Worm (Caenorhabditis elegans): ENCODE results near the gene C07E3.9.

The C07E3.9 gene

DNA sequence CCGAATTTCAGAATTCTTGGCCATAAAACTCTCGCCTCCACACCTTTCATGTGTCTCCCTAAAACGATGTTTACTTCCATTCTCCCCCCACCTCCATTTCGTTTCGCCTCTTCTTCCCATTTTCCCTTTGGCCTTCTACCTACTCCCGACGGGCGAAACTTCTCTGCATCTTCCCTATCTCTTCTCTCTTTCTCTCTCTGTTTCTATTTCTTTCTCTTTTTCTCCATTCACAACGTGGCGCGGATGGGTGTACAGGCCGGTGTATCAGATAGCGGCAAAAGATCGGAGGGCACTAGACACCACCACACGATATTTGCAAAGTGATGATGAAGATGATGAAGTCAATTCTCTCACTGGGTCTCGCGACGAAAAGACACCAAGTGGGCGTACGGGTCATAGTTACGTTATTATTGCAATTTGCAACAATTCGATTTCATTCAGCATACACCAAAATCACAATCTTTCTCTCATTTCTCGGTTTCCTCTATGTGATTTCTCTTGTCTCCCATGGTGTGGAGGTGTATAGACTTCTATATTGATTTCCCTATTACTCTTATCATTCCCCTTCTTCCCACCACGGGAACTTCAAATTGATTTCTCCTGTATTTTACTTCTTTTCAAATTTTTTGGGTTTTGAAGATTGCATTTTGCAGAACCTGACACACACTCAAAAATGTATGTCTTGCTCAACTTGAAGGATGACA lies 34.3 kb downstream of the C07E3.9 start, which contains the start of gene ztf-27:
Gene ztf-27, plus strand, starts transcription at position 654 of the 704 bp plus-strand sequence.
- TF ChIP-seq ztf-29 (GFP tag; IDR thresholded peaks at IDR 0.05) (no peak), ztf-23 (GFP tag; IDR thresholded peaks at IDR 0.05) (no peak)

- TF ChIP-seq ztf-29 (GFP tag; IDR thresholded peaks at IDR 0.05), result no peak
- peak; percentile 58; the same call in 1 of the 2 replicates for TF ChIP-seq tab-1 (GFP tag; IDR thresholded peaks at IDR 0.05)
- TF ChIP-seq T22C8.4 (GFP tag; IDR thresholded peaks at IDR 0.05), result no peak
- peak; percentile 77 for TF ChIP-seq flt-1 (GFP tag; IDR thresholded peaks at IDR 0.05)
- TF ChIP-seq cog-1 (tag; optimal IDR thresholded peaks at IDR 0.05), result peak; percentile 35
- TF ChIP-seq ztf-23 (GFP tag; IDR thresholded peaks at IDR 0.05), result peak; percentile 67; the same call in 1 of the 2 replicates
- TF ChIP-seq med-1 (GFP tag; optimal IDR thresholded peaks at IDR 0.05; ENCODE audit: insufficient read depth), result peak; percentile 60
- 0 out of 2 replicates have a peak, but pooled peaks have one; percentile 30 for TF ChIP-seq klf-2 (GFP tag; conservative IDR thresholded peaks at IDR 0.05)
- TF ChIP-seq ref-1 (GFP tag; conservative IDR thresholded peaks at IDR 0.05), result 0 out of 2 replicates have a peak, but pooled peaks have one; percentile 17
Measured at ce11 chrII:10388041-10388706, 37.6 kb downstream of the C07E3.9 start.

ce11 chrII:10389038-10389437 lies 38.5 kb downstream of the C07E3.9 start:
- TF ChIP-seq T22C8.4 (GFP tag; IDR thresholded peaks at IDR 0.05), result no peak
- TF ChIP-seq cog-1 (tag; optimal IDR thresholded peaks at IDR 0.05), result no peak
- no peak for TF ChIP-seq tab-1 (GFP tag; IDR thresholded peaks at IDR 0.05)
- TF ChIP-seq ztf-23 (GFP tag; IDR thresholded peaks at IDR 0.05), result no peak
- no peak for TF ChIP-seq klf-2 (GFP tag; conservative IDR thresholded peaks at IDR 0.05)

- TF ChIP-seq tab-1 (GFP tag; IDR thresholded peaks at IDR 0.05) (no peak), klf-2 (GFP tag; conservative IDR thresholded peaks at IDR 0.05) (no peak), cog-1 (tag; optimal IDR thresholded peaks at IDR 0.05) (no peak)
Measured at ce11 chrII:10389776-10390175, 39.2 kb downstream of the C07E3.9 start.

ce11 chrII:10390250-10390821 lies 39.8 kb downstream of the C07E3.9 start:
- TF ChIP-seq flt-1 (GFP tag; IDR thresholded peaks at IDR 0.05), result no peak
- TF ChIP-seq ztf-29 (GFP tag; IDR thresholded peaks at IDR 0.05), result no peak
- TF ChIP-seq klf-2 (GFP tag; conservative IDR thresholded peaks at IDR 0.05), result no peak
- no peak for TF ChIP-seq med-1 (GFP tag; optimal IDR thresholded peaks at IDR 0.05; ENCODE audit: insufficient read depth)
- no peak for TF ChIP-seq tab-1 (GFP tag; IDR thresholded peaks at IDR 0.05)
- TF ChIP-seq ztf-23 (GFP tag; IDR thresholded peaks at IDR 0.05), result no peak
- TF ChIP-seq T22C8.4 (GFP tag; IDR thresholded peaks at IDR 0.05), result no peak
- TF ChIP-seq cog-1 (tag; optimal IDR thresholded peaks at IDR 0.05), result no peak
- no peak for TF ChIP-seq ref-1 (GFP tag; conservative IDR thresholded peaks at IDR 0.05)

DNA sequence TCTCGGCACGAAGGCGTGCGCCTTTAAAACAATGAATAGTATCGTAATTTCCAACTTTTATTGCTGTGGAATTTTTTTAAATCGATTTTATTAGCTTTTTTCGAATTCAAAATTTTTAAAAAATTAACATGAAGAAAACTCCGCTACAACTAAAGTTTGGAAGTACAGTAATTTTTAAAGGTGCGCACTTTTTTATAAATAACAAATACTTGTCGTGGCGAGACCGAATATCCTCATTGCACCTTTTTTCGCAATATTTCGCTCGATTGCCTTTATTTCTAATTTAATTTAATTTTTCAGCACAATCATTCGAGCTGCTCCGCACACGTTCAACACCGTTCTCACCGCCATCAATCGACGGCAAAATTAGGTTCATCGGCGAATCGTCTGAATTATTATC lies 40.3 kb downstream of the C07E3.9 start, which contains the start of the genes T09F3.2 and T09F3.7:
Gene T09F3.2, plus strand, starts transcription at position 301 of the 400 bp plus-strand sequence.
Gene T09F3.7, plus strand, starts transcription at position 315 of the 400 bp plus-strand sequence.
- TF ChIP-seq tab-1 (GFP tag; IDR thresholded peaks at IDR 0.05) (no peak), cog-1 (tag; optimal IDR thresholded peaks at IDR 0.05) (no peak), klf-2 (GFP tag; conservative IDR thresholded peaks at IDR 0.05) (no peak), med-1 (GFP tag; optimal IDR thresholded peaks at IDR 0.05; ENCODE audit: insufficient read depth) (no peak), ztf-23 (GFP tag; IDR thresholded peaks at IDR 0.05) (no peak), ztf-29 (GFP tag; IDR thresholded peaks at IDR 0.05) (no peak), flt-1 (GFP tag; IDR thresholded peaks at IDR 0.05) (no peak), T22C8.4 (GFP tag; IDR thresholded peaks at IDR 0.05) (no peak), ref-1 (GFP tag; conservative IDR thresholded peaks at IDR 0.05) (no peak)

ce11 chrII:10393282-10394179 lies 43.0 kb downstream of the C07E3.9 start, which contains the start of gene gpd-1:
Gene gpd-1 (plus strand): TSS chrII:10394129.
- TF ChIP-seq med-1 (GFP tag; optimal IDR thresholded peaks at IDR 0.05; ENCODE audit: insufficient read depth), result no peak

ce11 chrII:10395303-10395757 lies 44.8 kb downstream of the C07E3.9 start, which contains the start of gene T09F3.4:
Gene T09F3.4 (plus strand): TSS chrII:10395707.
- TF ChIP-seq klf-2 (GFP tag; conservative IDR thresholded peaks at IDR 0.05) (no peak), flt-1 (GFP tag; IDR thresholded peaks at IDR 0.05) (no peak), T22C8.4 (GFP tag; IDR thresholded peaks at IDR 0.05) (no peak), ref-1 (GFP tag; conservative IDR thresholded peaks at IDR 0.05) (no peak), tab-1 (GFP tag; IDR thresholded peaks at IDR 0.05) (no peak), cog-1 (tag; optimal IDR thresholded peaks at IDR 0.05) (no peak), ztf-23 (GFP tag; IDR thresholded peaks at IDR 0.05) (no peak), med-1 (GFP tag; optimal IDR thresholded peaks at IDR 0.05; ENCODE audit: insufficient read depth) (no peak), ztf-29 (GFP tag; IDR thresholded peaks at IDR 0.05) (no peak)

ce11 chrII:10396578-10396977 lies 46.0 kb downstream of the C07E3.9 start, which contains the start of gene T09F3.5:
Gene T09F3.5 (plus strand): TSS chrII:10396878.
- no peak for TF ChIP-seq tab-1 (GFP tag; IDR thresholded peaks at IDR 0.05)
- TF ChIP-seq cog-1 (tag; optimal IDR thresholded peaks at IDR 0.05), result no peak
- TF ChIP-seq ref-1 (GFP tag; conservative IDR thresholded peaks at IDR 0.05), result no peak
- TF ChIP-seq ztf-29 (GFP tag; IDR thresholded peaks at IDR 0.05), result no peak
- TF ChIP-seq flt-1 (GFP tag; IDR thresholded peaks at IDR 0.05), result no peak
- no peak for TF ChIP-seq klf-2 (GFP tag; conservative IDR thresholded peaks at IDR 0.05)
- TF ChIP-seq T22C8.4 (GFP tag; IDR thresholded peaks at IDR 0.05), result no peak
- no peak for TF ChIP-seq med-1 (GFP tag; optimal IDR thresholded peaks at IDR 0.05; ENCODE audit: insufficient read depth)
- no peak for TF ChIP-seq ztf-23 (GFP tag; IDR thresholded peaks at IDR 0.05)

Data from whole organism, midembryonic.